Worm (Caenorhabditis elegans): ENCODE measurements around the gene tac-1.

DNA sequence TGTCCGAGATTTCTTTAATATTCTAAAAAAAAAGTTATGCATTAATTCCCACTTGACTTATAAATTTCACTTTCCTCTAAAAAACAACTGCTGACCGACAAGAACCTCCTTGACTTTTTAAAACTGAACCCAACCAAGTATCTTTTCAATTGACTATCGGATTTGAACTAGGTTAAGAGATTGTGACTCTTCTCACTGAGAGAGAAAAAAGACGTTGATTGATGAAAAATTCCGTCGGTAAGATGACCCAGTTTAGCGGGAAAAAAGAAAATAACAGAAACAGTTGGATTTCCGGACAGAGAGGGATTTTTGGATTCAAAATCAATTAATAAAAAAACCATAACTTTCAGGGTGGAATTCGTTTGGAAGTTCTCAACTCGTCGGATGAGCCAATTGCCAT lies 47.2 kb downstream of the tac-1 start:
- TF ChIP-seq unc-62 (GFP tag; optimal IDR thresholded peaks at IDR 0.05 in 1 of 2) (peak in 1 of 2 experiments; percentile 82), unc-62 (tag; optimal IDR thresholded peaks at IDR 0.05) (no peak), Y5F2A.4 (GFP tag; optimal IDR thresholded peaks at IDR 0.05) (no peak), hlh-11 (tag; optimal IDR thresholded peaks at IDR 0.05) (no peak), jun-1 (tag; optimal IDR thresholded peaks at IDR 0.05) (no peak), nhr-11 (tag; optimal IDR thresholded peaks at IDR 0.05) (no peak), mdl-1 (tag; optimal IDR thresholded peaks at IDR 0.05) (no peak), D1046.2 (GFP tag; IDR thresholded peaks at IDR 0.05) (no peak), lin-29 (GFP tag; IDR thresholded peaks at IDR 0.05) (no peak), aly-2 (tag; optimal IDR thresholded peaks at IDR 0.05) (no peak), dmd-8 (GFP tag; IDR thresholded peaks at IDR 0.05) (no peak), egl-43 (GFP tag; IDR thresholded peaks at IDR 0.05) (no peak), ZK546.5 (tag; optimal IDR thresholded peaks at IDR 0.05) (no peak), madf-9 (GFP tag; conservative IDR thresholded peaks at IDR 0.05) (no peak)

Data from whole organism, L4 larva.